Worm (Caenorhabditis elegans) whole organism, L1 larva: ENCODE data around the gene F35A5.2.

Source experiments
- ama-1 ChIP-seq: fragments of 150-350 bp; optimal IDR thresholded peaks from 2 replicates; lab custom pipeline; 2014
- ces-1 ChIP-seq: fragments of 150-350 bp; optimal IDR thresholded peaks from 2 replicates; lab custom pipeline; 2014; ENCODE audit warnings: missing biosample characterization, missing genetic modification reagents, missing genetic modification characterization
- jun-1 ChIP-seq: fragments of 150-350 bp; optimal IDR thresholded peaks from 2 replicates; lab custom pipeline; 2014; ENCODE audit warnings: missing biosample characterization, missing genetic modification reagents, missing genetic modification characterization
- mep-1 ChIP-seq: fragments of 150-350 bp; optimal IDR thresholded peaks from 2 replicates; lab custom pipeline; 2014; ENCODE audit warnings: missing biosample characterization, missing genetic modification characterization
- nhr-11 ChIP-seq: fragments of 150-350 bp; optimal IDR thresholded peaks from 2 replicates; lab custom pipeline; 2014; ENCODE audit warnings: missing biosample characterization, missing genetic modification characterization
- nhr-77 ChIP-seq: fragments of 150-350 bp; optimal IDR thresholded peaks from 2 replicates; lab custom pipeline; 2014; ENCODE audit warnings: missing biosample characterization, missing genetic modification characterization
- skn-1 ChIP-seq: fragments of 150-350 bp; optimal IDR thresholded peaks from 2 replicates; lab custom pipeline; 2014; ENCODE audit warnings: missing biosample characterization, missing genetic modification characterization

DNA sequence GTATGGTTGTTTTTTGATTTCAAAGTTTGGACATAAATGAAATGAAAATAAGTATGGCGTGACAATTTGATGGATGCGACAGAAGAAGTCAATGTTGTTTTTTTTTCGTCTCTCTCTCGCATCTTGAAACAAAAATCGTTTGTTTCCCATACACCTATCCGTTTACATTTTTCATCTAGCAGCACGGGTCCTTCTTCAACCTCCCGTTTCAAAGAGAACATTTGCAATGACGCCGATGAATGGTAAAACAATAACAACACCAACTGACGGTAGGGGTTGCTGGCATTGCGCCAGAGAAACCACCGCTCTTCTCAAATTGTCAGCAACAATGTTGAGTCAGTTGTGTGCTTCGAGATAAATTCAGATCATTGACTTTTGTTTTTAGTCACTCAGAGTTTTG, 34.2 kb downstream of the F35A5.2 start:
- TF ChIP-seq nhr-77 (tag; lab: Kevin White, UChicago) (no peak), skn-1 (tag; lab: Kevin White, UChicago) (no peak), jun-1 (tag; lab: Kevin White, UChicago) (no peak), ces-1 (GFP tag; lab: Kevin White, UChicago) (no peak), ama-1 (lab: Kevin White, UChicago) (no peak), nhr-11 (tag; lab: Kevin White, UChicago) (no peak), mep-1 (no peak)
